Fruit fly (Drosophila melanogaster): ENCODE data around the gene robl37BC.

Gene robl37BC

DNA sequence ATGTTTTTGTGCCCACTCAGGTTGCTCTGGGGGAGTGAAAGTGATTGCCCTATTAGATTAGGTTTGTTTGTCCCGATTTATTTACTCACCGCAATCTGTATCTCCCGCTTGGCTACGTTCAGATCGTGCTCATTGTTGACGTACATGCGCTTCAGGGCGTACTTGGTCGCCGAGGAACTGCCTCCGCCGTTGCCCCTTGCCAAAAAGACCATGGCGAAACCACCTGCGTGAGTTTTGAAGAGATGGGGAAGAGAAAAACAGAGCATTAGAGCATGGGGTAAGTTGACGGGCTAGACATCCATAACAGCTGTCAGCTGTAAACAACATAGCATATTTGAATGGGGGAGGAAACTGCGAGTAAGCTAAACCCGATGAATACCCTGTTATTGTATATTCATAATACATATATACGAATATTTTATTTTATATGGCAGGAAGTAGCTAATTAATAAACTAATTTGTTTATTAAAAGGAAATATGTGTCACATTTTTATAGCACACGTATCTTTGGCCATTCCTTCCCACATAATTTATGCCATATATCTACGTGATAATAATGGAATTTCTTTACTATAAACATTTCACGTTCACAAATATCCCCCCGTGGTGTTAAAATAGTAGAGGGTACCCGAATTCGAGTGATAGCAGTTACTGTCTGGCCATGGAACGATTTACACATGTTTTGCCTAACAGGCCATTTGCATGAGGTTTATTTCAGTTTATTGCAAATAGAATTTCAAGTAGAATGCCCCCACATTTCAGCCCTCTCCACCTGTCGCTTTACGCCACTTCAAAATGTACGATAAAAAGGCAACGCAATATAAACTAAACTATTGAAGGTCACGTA is 45.1 kb upstream of the robl37BC start (continued):
- TF ChIP-seq fd102C (GFP tag; optimal IDR thresholded peaks at IDR 0.05), result no peak
- no peak for TF ChIP-seq CG14710 (tag; optimal IDR thresholded peaks at IDR 0.05)
- no peak for TF ChIP-seq CG34422 (GFP tag; IDR thresholded peaks at IDR 0.05)
- TF ChIP-seq zen2 (GFP tag; IDR thresholded peaks at IDR 0.05; ENCODE audit: partially characterized antibody), result no peak
- TF ChIP-seq eve (GFP tag; optimal IDR thresholded peaks at IDR 0.05), result no peak
- no peak for TF ChIP-seq Eip74EF (GFP tag; optimal IDR thresholded peaks at IDR 0.05)
- TF ChIP-seq CG2120 (GFP tag; optimal IDR thresholded peaks at IDR 0.05), result no peak
- no peak for TF ChIP-seq CG30431 (GFP tag; optimal IDR thresholded peaks at IDR 0.05)
- TF ChIP-seq D19A (tag; optimal IDR thresholded peaks at IDR 0.05), result peak; percentile 21
- no peak for TF ChIP-seq CG16863 (GFP tag; optimal IDR thresholded peaks at IDR 0.05)
- TF ChIP-seq CG6765 (GFP tag; optimal IDR thresholded peaks at IDR 0.05), result no peak
- peak; percentile 48 for TF ChIP-seq CG17568 (GFP tag; optimal IDR thresholded peaks at IDR 0.05)
- TF ChIP-seq grau (tag; optimal IDR thresholded peaks at IDR 0.05), result peak; percentile 53
- 0 out of 2 replicates have a peak, but pooled peaks have one; percentile 47 for TF ChIP-seq CG32532 (GFP tag; IDR thresholded peaks at IDR 0.05)
- no peak for TF ChIP-seq CG15073 (GFP tag; optimal IDR thresholded peaks at IDR 0.05)
- no peak for TF ChIP-seq CG3726 (GFP tag; IDR thresholded peaks at IDR 0.05)
- no peak for TF ChIP-seq slp2 (GFP tag; optimal IDR thresholded peaks at IDR 0.05)
- TF ChIP-seq CG11695 (GFP tag; IDR thresholded peaks at IDR 0.05), result peak; percentile 60; the same call in 2 of the 3 replicates
- TF ChIP-seq CG10366 (GFP tag; IDR thresholded peaks at IDR 0.05), result 0 out of 2 replicates have a peak, but pooled peaks have one; percentile 12
- TF ChIP-seq ERR (GFP tag; optimal IDR thresholded peaks at IDR 0.05), result no peak
- peak; percentile 27 for TF ChIP-seq Abd-B (GFP tag; optimal IDR thresholded peaks at IDR 0.05)
- no peak for TF ChIP-seq Opbp (GFP tag; IDR thresholded peaks at IDR 0.05; ENCODE audit: partially characterized antibody)
- no peak for TF ChIP-seq ranshi (GFP tag; IDR thresholded peaks at IDR 0.05)
- TF ChIP-seq Taf1 (GFP tag; IDR thresholded peaks at IDR 0.05), result peak; percentile 56
- TF ChIP-seq bcd (GFP tag; optimal IDR thresholded peaks at IDR 0.05), result peak; percentile 24
- TF ChIP-seq lbe (GFP tag; optimal IDR thresholded peaks at IDR 0.05), result no peak
- TF ChIP-seq CG7987 (GFP tag; optimal IDR thresholded peaks at IDR 0.05), result no peak
- no peak for TF ChIP-seq CG12071 (GFP tag; optimal IDR thresholded peaks at IDR 0.05)
- no peak for TF ChIP-seq hkb (optimal IDR thresholded peaks at IDR 0.05)
- TF ChIP-seq hkb (GFP tag; IDR thresholded peaks at IDR 0.05), result 0 out of 2 replicates have a peak, but pooled peaks have one; percentile 36
- TF ChIP-seq Awh (GFP tag; IDR thresholded peaks at IDR 0.05), result no peak
- peak; percentile 5; the same call in 1 of the 2 replicates for TF ChIP-seq CG9215 (GFP tag; IDR thresholded peaks at IDR 0.05)
- TF ChIP-seq CG18011 (GFP tag; optimal IDR thresholded peaks at IDR 0.05), result no peak
- peak; percentile 58 for TF ChIP-seq lmd (GFP tag; IDR thresholded peaks at IDR 0.05)
- TF ChIP-seq Gsc (GFP tag; IDR thresholded peaks at IDR 0.05), result no peak
- TF ChIP-seq bbx (GFP tag; IDR thresholded peaks at IDR 0.05; ENCODE audit: partially characterized antibody), result no peak
- no peak for TF ChIP-seq sr (GFP tag; IDR thresholded peaks at IDR 0.05)
- TF ChIP-seq wdn (GFP tag; IDR thresholded peaks at IDR 0.05), result no peak
- TF ChIP-seq Neu2 (GFP tag; optimal IDR thresholded peaks at IDR 0.05; ENCODE audit: borderline replicate concordance), result no peak
- no peak for TF ChIP-seq Nf-YC (tag; optimal IDR thresholded peaks at IDR 0.05)
- TF ChIP-seq ro (GFP tag; IDR thresholded peaks at IDR 0.05), result no peak
- TF ChIP-seq cas (GFP tag; IDR thresholded peaks at IDR 0.05), result no peak
- no peak for TF ChIP-seq Sry-δ (GFP tag; optimal IDR thresholded peaks at IDR 0.05)
- TF ChIP-seq lilli (GFP tag; optimal IDR thresholded peaks at IDR 0.05), result no peak
- peak; percentile 28; the same call in 1 of the 2 replicates for TF ChIP-seq CG7372 (GFP tag; IDR thresholded peaks at IDR 0.05)
- peak; percentile 9; the same call in 1 of the 3 replicates for TF ChIP-seq Aef1 (GFP tag; IDR thresholded peaks at IDR 0.05)
- TF ChIP-seq CG11398 (GFP tag; optimal IDR thresholded peaks at IDR 0.05), result no peak
- TF ChIP-seq sima (GFP tag; optimal IDR thresholded peaks at IDR 0.05), result no peak
- no peak for TF ChIP-seq CG8388 (GFP tag; optimal IDR thresholded peaks at IDR 0.05)
- peak; percentile 15 for TF ChIP-seq Sox102F (GFP tag; optimal IDR thresholded peaks at IDR 0.05)

Measured in whole organism, embryonic.